Fruit fly (Drosophila melanogaster) ovary, adult (tissue): ENCODE results near the gene CG9922.

Experiments
- CG17801 ChIP-seq: fragments of 200-800 bp; optimal IDR thresholded peaks from 2 replicates; lab custom pipeline; 2019; ENCODE audit warnings: missing biosample characterization, mild to moderate bottlenecking, missing genetic modification characterization, moderate library complexity; ENCODE audit not compliant: partially characterized antibody

The CG9922 gene

DNA sequence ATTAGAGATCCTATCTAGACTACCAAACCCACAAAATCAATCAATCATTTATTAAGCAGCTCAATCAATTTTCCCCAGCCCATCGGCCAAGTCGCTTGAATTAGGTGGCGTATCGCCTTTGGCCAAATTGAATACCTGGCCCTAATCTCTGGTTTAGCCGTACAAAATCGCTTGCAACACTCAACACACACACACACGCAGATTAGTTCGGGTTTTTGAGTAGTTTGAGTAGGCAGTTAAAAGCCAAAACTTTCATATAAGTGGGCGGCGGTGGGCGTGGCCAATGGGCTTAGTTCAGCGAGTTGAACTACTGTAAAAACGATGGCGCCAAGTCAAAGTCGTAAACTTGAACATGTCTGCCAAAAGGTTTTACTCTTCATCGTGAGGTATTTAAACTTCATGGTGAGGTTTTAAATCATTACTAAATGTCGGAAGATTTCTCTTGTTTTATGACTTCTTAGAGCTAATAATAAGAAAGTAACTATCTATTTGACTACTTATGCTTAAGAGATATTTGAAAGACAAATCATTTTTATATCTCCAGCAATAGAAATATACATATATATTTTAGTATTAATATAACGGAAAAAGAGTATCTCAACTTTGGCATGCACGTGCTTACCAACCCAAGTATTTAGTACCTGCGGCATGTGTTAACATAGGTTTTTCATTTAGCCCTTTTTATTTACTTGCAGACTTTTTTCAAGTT lies 34.8 kb downstream of the CG9922 start:
- no peak for TF ChIP-seq CG17801 (GFP tag; lab: Kevin White, UChicago)

DNA sequence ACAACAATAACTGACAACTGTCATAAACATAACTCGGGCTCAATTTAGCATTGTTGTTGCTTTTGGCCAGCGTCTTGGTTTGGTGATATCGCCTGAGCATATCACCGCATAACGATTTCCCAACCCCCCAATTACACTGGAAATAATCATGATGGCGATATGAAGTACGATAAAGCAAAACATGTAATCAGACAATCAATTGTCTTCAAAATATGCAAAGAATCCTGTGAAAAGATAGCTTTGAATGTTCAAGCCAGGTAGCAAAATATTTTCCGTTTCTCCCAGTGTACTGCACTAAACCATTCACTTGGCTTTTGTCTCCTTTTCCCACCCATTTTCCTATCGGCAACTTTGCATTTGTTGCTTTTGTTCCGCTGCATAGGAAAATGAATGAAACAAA lies 36.7 kb downstream of the CG9922 start:
- no peak for TF ChIP-seq CG17801 (GFP tag; lab: Kevin White, UChicago)

DNA sequence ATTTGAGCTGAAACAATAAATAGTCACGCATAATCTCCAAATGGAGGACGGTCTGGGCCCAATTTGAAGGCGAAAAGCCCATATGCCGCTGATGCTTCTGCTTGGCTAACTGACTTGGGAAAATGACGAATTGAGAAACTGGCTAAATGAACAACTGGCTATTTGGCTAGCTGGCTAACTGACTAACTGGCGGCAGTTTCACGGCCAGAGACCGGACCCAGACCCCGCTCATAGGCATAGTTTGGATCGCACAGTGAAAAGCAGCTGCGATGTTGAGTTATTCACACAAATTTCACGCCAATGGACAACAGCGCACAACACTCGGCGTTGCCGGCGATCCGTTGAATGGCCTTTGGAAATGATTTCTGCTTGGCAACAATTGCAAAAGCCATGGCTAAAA lies 37.6 kb downstream of the CG9922 start:
- no peak for TF ChIP-seq CG17801 (GFP tag; lab: Kevin White, UChicago)

DNA sequence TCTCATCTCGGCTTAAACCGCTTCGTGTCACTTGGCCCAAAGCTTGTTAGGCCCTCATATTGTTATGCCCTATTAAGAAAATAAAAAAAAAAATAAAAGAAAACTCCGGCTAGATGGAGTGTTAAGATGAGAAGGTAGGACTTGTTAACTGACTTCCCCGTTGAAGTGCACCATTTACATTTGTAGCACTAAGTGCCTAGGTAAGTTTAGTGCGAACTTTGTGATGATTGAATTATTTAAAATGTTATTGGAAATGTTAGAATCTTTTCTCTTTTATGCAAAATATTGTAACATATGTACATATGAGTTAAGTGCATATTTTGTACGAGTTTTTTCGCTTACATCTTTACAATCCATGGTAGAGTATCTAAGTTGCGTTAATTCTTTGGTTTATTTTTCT lies 38.0 kb downstream of the CG9922 start:
- no peak for TF ChIP-seq CG17801 (GFP tag; lab: Kevin White, UChicago)

DNA sequence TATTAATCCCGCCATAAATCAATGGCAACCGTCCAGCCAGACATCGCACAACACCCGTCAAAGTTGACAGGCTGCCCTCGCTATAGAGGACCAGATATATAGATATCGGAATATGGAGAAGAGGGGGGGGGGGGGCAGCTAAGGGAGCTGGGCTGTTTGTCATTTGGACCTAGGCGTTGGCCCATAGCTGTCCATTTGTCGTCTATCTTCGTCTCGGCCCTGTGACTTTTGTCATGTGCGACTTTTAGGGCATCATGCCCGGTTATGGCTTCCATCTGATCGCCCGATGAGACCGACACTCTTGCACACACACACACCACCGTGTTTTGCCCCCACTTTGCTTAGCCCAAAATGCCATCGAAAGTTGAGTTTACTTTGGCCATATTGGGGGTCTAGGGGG lies 38.4 kb downstream of the CG9922 start:
- no peak for TF ChIP-seq CG17801 (GFP tag; lab: Kevin White, UChicago)

DNA sequence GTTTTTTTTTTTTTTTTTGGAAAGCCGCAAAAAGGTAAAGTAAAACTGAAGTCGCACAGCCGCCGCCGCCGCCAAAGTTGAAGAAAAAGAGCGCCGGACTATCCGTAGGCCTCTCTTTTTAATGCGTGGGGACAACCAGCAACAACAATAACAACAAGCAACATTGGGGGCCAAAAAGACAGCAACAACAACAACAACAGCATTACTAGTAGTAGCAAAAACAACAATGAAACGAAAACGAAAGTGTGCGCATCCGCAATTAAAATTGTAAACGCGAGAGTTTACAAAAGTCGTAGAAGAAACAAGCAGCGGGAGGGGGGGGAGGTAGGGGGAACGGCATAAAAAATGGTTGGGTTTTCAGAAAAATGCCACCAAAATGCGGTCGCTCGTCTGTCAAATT lies 40.3 kb downstream of the CG9922 start:
- TF ChIP-seq CG17801 (GFP tag; lab: Kevin White, UChicago) = no peak

DNA sequence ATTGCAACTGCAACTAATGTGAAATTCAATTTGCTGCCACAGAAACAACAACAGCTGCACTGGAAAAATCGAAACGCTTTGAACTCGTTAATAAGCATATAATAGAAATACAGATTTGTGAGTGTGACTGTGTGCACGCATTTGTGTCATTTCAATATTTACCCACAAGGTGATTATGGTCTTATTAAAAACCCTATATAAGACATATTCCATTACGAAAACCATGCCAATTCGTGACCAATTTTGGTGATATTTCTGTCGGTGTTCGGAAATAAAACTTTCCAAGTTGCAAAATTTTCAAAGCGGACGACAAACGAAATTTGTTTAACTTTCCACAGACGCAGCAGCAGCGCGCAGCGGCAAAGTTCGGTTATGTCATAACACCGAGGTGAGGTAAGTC lies 40.8 kb downstream of the CG9922 start:
- TF ChIP-seq CG17801 (GFP tag; lab: Kevin White, UChicago) = no peak

DNA sequence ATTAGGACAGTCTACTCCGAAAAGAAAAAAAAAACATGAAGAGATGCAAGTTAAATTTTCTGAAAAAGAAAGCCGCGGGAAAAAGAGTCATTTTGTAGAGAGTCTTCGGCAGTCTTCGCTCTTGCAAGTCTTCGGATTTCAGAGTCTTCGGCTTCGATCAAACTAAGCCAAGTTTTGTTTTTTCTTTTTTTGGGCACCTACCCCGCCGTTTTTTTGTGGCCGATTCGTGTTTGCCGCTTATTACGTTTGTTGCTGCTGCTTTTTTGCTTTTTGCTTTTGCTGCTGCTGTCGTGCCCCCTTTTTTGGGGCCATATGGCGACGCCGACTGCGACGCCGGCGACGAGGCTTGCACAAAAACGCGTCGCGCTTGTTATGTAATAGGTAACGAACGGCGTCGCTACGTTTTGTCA lies 44.1 kb downstream of the CG9922 start:
- TF ChIP-seq CG17801 (GFP tag; lab: Kevin White, UChicago) = peak; percentile 36

DNA sequence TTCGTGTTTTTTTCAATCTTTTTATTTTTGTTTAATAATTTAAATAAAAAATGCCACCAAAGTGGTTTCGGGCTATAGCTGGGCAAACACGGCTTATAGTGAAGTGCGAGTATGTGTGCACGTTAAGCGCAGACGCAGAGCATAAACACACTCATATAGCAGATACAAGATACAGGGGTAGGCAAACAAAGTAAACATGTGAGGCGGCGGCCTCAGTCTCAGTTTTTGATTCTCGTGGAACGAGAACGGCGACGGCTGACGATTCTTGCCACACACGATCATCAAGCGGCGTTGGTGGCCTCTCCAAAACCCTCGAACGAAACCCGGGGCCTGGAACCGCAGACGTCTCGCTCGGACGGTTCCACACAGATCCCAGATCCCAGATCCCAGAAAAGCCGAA lies 46.1 kb downstream of the CG9922 start:
- no peak for TF ChIP-seq CG17801 (GFP tag; lab: Kevin White, UChicago)

DNA sequence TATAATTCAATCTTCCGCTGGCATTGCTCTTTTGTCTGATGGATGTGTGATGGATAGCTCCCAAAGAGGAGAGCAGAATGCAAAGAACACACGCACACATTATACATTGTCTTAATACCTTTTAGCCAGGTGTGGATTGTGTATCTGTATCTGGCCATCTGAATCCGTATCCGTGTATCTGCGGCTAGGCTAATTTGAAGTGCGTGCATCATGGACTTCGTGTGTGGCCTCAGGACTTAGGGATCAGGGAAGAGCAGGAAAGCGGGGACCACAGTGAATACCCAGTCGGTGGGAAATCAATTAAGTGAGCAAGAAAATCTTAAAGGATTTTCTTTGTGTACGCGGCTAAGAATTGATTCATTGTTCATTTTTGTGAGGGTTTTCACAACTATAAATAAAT lies 46.7 kb downstream of the CG9922 start:
- no peak for TF ChIP-seq CG17801 (GFP tag; lab: Kevin White, UChicago)

DNA sequence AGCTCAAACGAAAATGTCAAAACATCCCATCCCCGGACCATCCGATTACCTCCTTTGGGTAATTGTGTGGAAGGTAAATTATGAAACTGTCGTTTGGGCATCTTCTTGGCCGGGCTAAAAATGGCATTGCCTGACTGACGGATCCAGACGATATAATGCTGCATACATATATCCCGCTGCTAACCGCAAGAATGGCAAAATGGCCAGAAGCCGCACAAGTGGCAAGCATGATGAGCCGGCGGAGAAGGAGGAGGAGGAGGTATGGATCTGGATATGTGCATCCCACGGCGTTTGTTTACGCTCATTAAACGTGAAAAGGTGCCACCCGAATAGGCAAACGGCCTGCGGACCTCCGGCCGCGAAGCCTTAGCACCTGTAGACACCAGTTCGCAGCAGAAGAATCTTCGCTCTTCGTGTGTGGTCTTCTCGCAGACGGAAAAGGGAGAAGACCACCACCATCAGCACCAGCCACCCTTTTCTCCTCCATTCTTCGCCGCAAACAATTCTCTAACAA lies 47.2 kb downstream of the CG9922 start:
- TF ChIP-seq CG17801 (GFP tag; lab: Kevin White, UChicago) = no peak

DNA sequence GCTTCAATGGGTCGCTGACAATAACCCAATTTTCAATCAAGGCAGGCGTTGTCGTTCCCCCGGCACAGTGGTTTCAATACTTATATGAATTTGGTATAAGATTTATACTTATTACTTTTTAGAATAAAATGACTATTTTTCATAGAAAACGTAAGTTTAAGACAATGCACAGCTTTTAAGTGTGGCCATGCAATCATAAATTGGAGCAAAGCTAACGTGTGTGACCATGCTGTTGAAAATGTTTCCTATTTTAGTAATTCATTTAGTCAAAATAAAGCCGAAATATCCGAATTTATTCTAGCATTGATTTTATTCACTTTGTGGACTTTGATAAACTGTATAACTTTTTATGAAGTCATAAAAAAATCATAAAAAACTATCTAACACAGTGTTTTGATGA lies 49.5 kb downstream of the CG9922 start:
- TF ChIP-seq CG17801 (GFP tag; lab: Kevin White, UChicago) = no peak
